Worm (Caenorhabditis elegans) whole organism, early embryonic: Measurements from ENCODE around the gene F54H5.5.

Experiments
- B0310.2 ChIP-seq: sonication (generic microtip); optimal IDR thresholded peaks from 2 replicates; lab custom pipeline; 2016; ENCODE audit warnings: mild to moderate bottlenecking, missing genetic modification characterization, missing compliant biosample characterization
- F13C5.2 ChIP-seq: sonication (generic microtip); optimal IDR thresholded peaks from 2 replicates; lab custom pipeline; 2017; ENCODE audit warnings: mild to moderate bottlenecking, missing genetic modification characterization, inconsistent platforms, missing compliant biosample characterization
- aly-1 ChIP-seq: sonication (generic microtip); optimal IDR thresholded peaks from 2 replicates; lab custom pipeline; 2016; ENCODE audit warnings: missing genetic modification characterization, missing compliant biosample characterization
- ama-1 ChIP-seq: fragments of 150-350 bp; optimal IDR thresholded peaks from 2 replicates; lab custom pipeline; 2014
- ceh-13 ChIP-seq: fragments of 200-800 bp; sonication (Bioruptor generic); optimal IDR thresholded peaks from 2 replicates; lab custom pipeline; 2018; ENCODE audit warnings: mild to moderate bottlenecking, missing genetic modification characterization, missing compliant biosample characterization
- ceh-36 ChIP-seq: sonication (generic microtip); optimal IDR thresholded peaks from 2 replicates; lab custom pipeline; 2016; ENCODE audit warnings: missing genetic modification characterization, inconsistent platforms, missing compliant biosample characterization
- ets-7 ChIP-seq: sonication (generic microtip); optimal IDR thresholded peaks from 2 replicates; lab custom pipeline; 2016; ENCODE audit warnings: missing genotype, missing genetic modification characterization, missing compliant biosample characterization
- flt-1 ChIP-seq: fragments of 200-800 bp; sonication (Bioruptor generic); IDR thresholded peaks from 2 replicates; pipeline ENCODE4 v1.3.6; 2022; ENCODE audit warnings: missing genetic modification characterization, missing compliant biosample characterization
- hmbx-1 ChIP-seq: sonication (generic microtip); optimal IDR thresholded peaks from 2 replicates; lab custom pipeline; 2016; ENCODE audit warnings: mild to moderate bottlenecking, missing genetic modification characterization, missing compliant biosample characterization
- hmg-4 ChIP-seq: fragments of 200-800 bp; sonication (Bioruptor generic); optimal IDR thresholded peaks from 2 replicates; lab custom pipeline; 2018; ENCODE audit warnings: mild to moderate bottlenecking, missing genetic modification characterization, missing compliant biosample characterization
- hnd-1 ChIP-seq: sonication (generic microtip); optimal IDR thresholded peaks from 2 replicates; lab custom pipeline; 2016; ENCODE audit warnings: missing genetic modification characterization, missing compliant biosample characterization
- pes-1 ChIP-seq: fragments of 200-800 bp; sonication (Bioruptor generic); IDR thresholded peaks from 2 replicates; pipeline ENCODE4 v1.3.6; 2022; ENCODE audit warnings: missing genetic modification reagents, missing genetic modification characterization, missing compliant biosample characterization
- scrt-1 ChIP-seq: fragments of 200-800 bp; sonication (Bioruptor generic); IDR thresholded peaks from 2 replicates; pipeline ENCODE4 v1.3.6; 2022; ENCODE audit warnings: missing genetic modification characterization, missing compliant biosample characterization
- sea-1 ChIP-seq: fragments of 200-800 bp; sonication (Bioruptor generic); conservative IDR thresholded peaks from 2 replicates; pipeline ENCODE4 v1.3.6; 2022; ENCODE audit warnings: missing genetic modification characterization, missing compliant biosample characterization
- tbx-11 ChIP-seq: fragments of 200-800 bp; sonication (Bioruptor generic); IDR thresholded peaks from 2 replicates; pipeline ENCODE4 v1.3.6; 2022; ENCODE audit warnings: missing genetic modification characterization, missing compliant biosample characterization
- tbx-37 ChIP-seq: fragments of 200-800 bp; sonication (Bioruptor generic); conservative IDR thresholded peaks from 2 replicates; pipeline ENCODE4 v1.3.6; 2022; ENCODE audit warnings: missing genetic modification reagents, missing genetic modification characterization, missing compliant biosample characterization
- tra-4 ChIP-seq: sonication (generic microtip); optimal IDR thresholded peaks from 2 replicates; lab custom pipeline; 2017; ENCODE audit warnings: missing genetic modification characterization, missing compliant biosample characterization

Gene F54H5.5

ce11 chrII:6598050-6598449, 29.0 kb downstream of the F54H5.5 start, which contains the start of gene dnj-8:
dnj-8 (minus strand) TSS chrII:6598080.
- TF ChIP-seq ceh-36 (tag; lab: Kevin White, UChicago) (no peak), sea-1 (GFP tag; lab: Robert Waterston, UW) (no peak), tbx-11 (GFP tag; lab: Robert Waterston, UW) (no peak)

ce11 chrII:6597507-6597906, 29.6 kb downstream of the F54H5.5 start:
- TF ChIP-seq tra-4 (tag; lab: Kevin White, UChicago) (no peak), aly-1 (tag; lab: Kevin White, UChicago) (no peak), flt-1 (GFP tag; lab: Robert Waterston, UW) (no peak), tbx-11 (GFP tag; lab: Robert Waterston, UW) (no peak), B0310.2 (tag; lab: Kevin White, UChicago) (no peak), hnd-1 (tag; lab: Kevin White, UChicago) (no peak), tbx-37 (no peak)

DNA sequence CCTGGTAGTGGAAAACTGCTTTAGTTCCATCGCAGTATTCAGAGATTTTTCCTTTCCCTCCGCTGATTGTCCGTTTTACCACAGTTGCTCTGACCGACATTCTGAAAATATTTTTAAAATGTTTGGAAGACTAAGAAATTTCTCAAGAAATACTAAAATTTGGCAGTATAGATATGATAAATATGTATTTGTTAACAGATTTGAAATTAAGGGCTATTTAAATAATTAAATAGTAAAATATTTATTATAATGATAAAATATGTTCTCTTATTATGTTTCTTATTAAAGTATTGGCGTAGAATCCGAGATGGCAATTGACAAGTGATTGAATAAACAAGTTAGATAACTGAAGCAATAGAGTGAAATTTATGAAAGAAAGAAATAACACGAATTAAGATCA, 32.9 kb downstream of the F54H5.5 start, which contains the start of gene aipr-1:
aipr-1 (minus strand) TSS at position 101 of the 400 bp plus-strand sequence.
- TF ChIP-seq flt-1 (GFP tag; lab: Robert Waterston, UW) (no peak), aly-1 (tag; lab: Kevin White, UChicago) (no peak), tra-4 (tag; lab: Kevin White, UChicago) (no peak), tbx-37 (no peak), ceh-36 (tag; lab: Kevin White, UChicago) (no peak), hmbx-1 (no peak), tbx-11 (GFP tag; lab: Robert Waterston, UW) (no peak), hmg-4 (GFP tag; lab: Kevin White, UChicago) (no peak)

ce11 chrII:6592251-6592650, 34.8 kb downstream of the F54H5.5 start, which contains the start of gene C56C10.9:
C56C10.9 (minus strand) TSS chrII:6592351.
- TF ChIP-seq tbx-11 (GFP tag; lab: Robert Waterston, UW) (no peak), ceh-13 (GFP tag; lab: Kevin White, UChicago) (no peak), ama-1 (no peak), hmbx-1 (no peak), B0310.2 (tag; lab: Kevin White, UChicago) (no peak), flt-1 (GFP tag; lab: Robert Waterston, UW) (no peak), tra-4 (tag; lab: Kevin White, UChicago) (no peak), sea-1 (GFP tag; lab: Robert Waterston, UW) (no peak), scrt-1 (no peak), hnd-1 (tag; lab: Kevin White, UChicago) (no peak), aly-1 (tag; lab: Kevin White, UChicago) (no peak), hmg-4 (GFP tag; lab: Kevin White, UChicago) (no peak)

- TF ChIP-seq hmbx-1 (no peak), pes-1 (GFP tag; lab: Robert Waterston, UW) (no peak), flt-1 (GFP tag; lab: Robert Waterston, UW) (no peak), tra-4 (tag; lab: Kevin White, UChicago) (no peak)
Observed at ce11 chrII:6591000-6591399, 36.1 kb downstream of the F54H5.5 start.

DNA sequence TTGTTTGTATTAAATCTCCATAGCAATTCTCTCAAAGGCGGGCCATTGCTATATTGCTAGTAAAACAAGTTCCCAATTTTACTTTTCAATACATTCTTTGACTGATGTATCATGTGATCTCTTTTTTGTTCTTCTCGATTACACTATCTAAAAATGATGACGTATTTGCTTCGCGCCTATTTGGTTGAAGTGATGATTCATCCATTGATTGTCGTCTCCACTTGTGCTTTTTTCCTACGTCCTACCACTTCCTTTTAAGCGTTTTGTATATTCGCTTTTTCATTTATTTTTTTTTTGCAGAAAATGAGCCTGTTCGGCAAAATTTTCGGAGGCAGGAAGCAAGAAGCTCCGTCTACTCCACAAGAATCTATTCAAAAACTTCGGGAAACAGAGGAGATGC, 37.7 kb downstream of the F54H5.5 start, which contains the start of gene vps-32.1:
vps-32.1 (plus strand) TSS at position 301 of the 400 bp plus-strand sequence.
- TF ChIP-seq hnd-1 (tag; lab: Kevin White, UChicago) (no peak), ceh-13 (GFP tag; lab: Kevin White, UChicago) (no peak), sea-1 (GFP tag; lab: Robert Waterston, UW) (no peak), scrt-1 (no peak), tbx-11 (GFP tag; lab: Robert Waterston, UW) (no peak), tbx-37 (no peak), pes-1 (GFP tag; lab: Robert Waterston, UW) (no peak), ceh-36 (tag; lab: Kevin White, UChicago) (no peak), tra-4 (tag; lab: Kevin White, UChicago) (no peak), aly-1 (tag; lab: Kevin White, UChicago) (no peak)

DNA sequence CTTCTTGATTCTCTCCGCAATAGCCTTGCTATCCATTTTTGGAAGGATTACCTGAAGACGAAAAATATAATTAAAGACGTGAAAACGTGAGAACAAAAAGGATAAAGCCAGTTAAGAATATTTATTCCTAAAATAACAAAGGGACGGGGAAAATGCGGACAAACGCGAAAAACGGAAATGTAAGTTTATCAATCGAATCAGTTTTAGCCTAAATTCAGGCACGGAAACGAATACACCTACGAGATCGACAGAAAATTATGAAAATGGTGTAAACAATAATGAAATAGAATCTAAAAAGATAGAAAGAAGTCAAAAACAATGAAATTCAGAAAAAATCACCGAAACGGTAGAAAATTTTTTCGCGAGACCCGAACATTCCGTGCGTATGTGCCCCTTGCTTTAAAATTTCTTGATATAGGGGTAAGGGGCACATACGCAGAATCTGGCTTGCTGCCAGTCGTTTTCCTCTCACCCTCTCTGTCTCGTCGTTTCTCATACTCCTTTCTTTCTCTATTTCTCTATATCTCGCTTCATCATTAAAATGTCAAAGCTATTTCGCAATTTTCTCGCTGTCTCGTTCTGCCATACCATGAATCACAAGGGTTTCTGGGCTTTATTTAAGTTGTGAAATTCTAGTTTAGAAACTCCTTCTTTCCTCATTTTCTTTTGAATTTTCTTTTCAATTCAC, 38.3 kb downstream of the F54H5.5 start, which contains the start of gene icd-1:
icd-1 (minus strand) TSS at position 51 of the 688 bp plus-strand sequence.
- no peak for TF ChIP-seq tbx-11 (GFP tag; lab: Robert Waterston, UW)
- peak; percentile 72 for TF ChIP-seq F13C5.2 (tag; lab: Kevin White, UChicago)
- TF ChIP-seq ets-7 (tag; lab: Kevin White, UChicago) = peak; percentile 25
- TF ChIP-seq hmg-4 (GFP tag; lab: Kevin White, UChicago) = peak; percentile 1

ce11 chrII:6587264-6587870, 39.7 kb downstream of the F54H5.5 start, which contains the start of gene C56C10.7:
C56C10.7 (minus strand) TSS chrII:6587575.
- no peak for TF ChIP-seq ceh-36 (tag; lab: Kevin White, UChicago)
- TF ChIP-seq tra-4 (tag; lab: Kevin White, UChicago) = no peak
- TF ChIP-seq ama-1 = no peak
- no peak for TF ChIP-seq pes-1 (GFP tag; lab: Robert Waterston, UW)
- no peak for TF ChIP-seq hmg-4 (GFP tag; lab: Kevin White, UChicago)
- no peak for TF ChIP-seq ets-7 (tag; lab: Kevin White, UChicago)
- TF ChIP-seq hmbx-1 = no peak
- no peak for TF ChIP-seq aly-1 (tag; lab: Kevin White, UChicago)
- no peak for TF ChIP-seq hnd-1 (tag; lab: Kevin White, UChicago)
- TF ChIP-seq B0310.2 (tag; lab: Kevin White, UChicago) = no peak
- no peak for TF ChIP-seq flt-1 (GFP tag; lab: Robert Waterston, UW)
- TF ChIP-seq ceh-13 (GFP tag; lab: Kevin White, UChicago) = no peak
- no peak for TF ChIP-seq tbx-11 (GFP tag; lab: Robert Waterston, UW)
- no peak for TF ChIP-seq F13C5.2 (tag; lab: Kevin White, UChicago)
- TF ChIP-seq scrt-1 = no peak
- no peak for TF ChIP-seq tbx-37
- no peak for TF ChIP-seq sea-1 (GFP tag; lab: Robert Waterston, UW)
